Worm (Caenorhabditis elegans) whole organism, young adult: Measurements from ENCODE around the gene D2023.1.
A peak's percentile ranks its signal among the peaks of the same experiment; 100 is the strongest.

Experiments
- F10E7.11 ChIP-seq: sonication (generic microtip); optimal IDR thresholded peaks from 2 replicates; lab custom pipeline; 2017; ENCODE audit warnings: mild to moderate bottlenecking, missing genetic modification characterization, moderate library complexity, missing compliant biosample characterization
- F23B12.7 ChIP-seq: sonication (generic microtip); optimal IDR thresholded peaks from 2 replicates; lab custom pipeline; 2017; ENCODE audit warnings: missing genetic modification characterization, mild to moderate bottlenecking, missing compliant biosample characterization, antibody characterized with exemption, moderate library complexity; ENCODE audit not compliant: insufficient read depth
- F37B4.10 ChIP-seq: fragments of 200-800 bp; sonication (Bioruptor generic); IDR thresholded peaks from 2 replicates; pipeline ENCODE4 v1.3.6; 2022; ENCODE audit warnings: missing genetic modification characterization, missing compliant biosample characterization
- K11D2.4 ChIP-seq: fragments of 200-800 bp; sonication (Bioruptor generic); IDR thresholded peaks from 2 replicates; pipeline ENCODE4 v1.3.6; 2022; ENCODE audit warnings: missing genetic modification reagents, missing genetic modification characterization, missing compliant biosample characterization
- Y53G8AR.9 ChIP-seq: fragments of 200-800 bp; sonication (Bioruptor generic); conservative IDR thresholded peaks from 2 replicates; pipeline ENCODE4 v1.3.6; 2022; ENCODE audit warnings: missing genetic modification reagents, missing genetic modification characterization, missing compliant biosample characterization
- Y56A3A.18 ChIP-seq: fragments of 200-800 bp; sonication (Bioruptor generic); IDR thresholded peaks from 2 replicates; pipeline ENCODE4 v1.3.6; 2022; ENCODE audit warnings: missing genetic modification reagents, missing genetic modification characterization, missing compliant biosample characterization
- Y79H2A.3 ChIP-seq: fragments of 200-800 bp; sonication (Bioruptor generic); conservative IDR thresholded peaks from 2 replicates; pipeline ENCODE4 v1.3.6; 2022; ENCODE audit warnings: missing genetic modification reagents, missing genetic modification characterization, missing compliant biosample characterization
- ama-1 ChIP-seq, 3 experiments: fragments of 150-350 bp in 1 of 3; sonication (generic microtip) in 2 of 3; optimal IDR thresholded peaks; 2 replicates each; lab custom pipeline; 2014 to 2018; ENCODE audit warnings: missing biosample characterization in 2 of 3, missing genetic modification characterization in 2 of 3, missing genetic modification reagents in 2 of 3
- aptf-3 ChIP-seq: fragments of 200-800 bp; sonication (Bioruptor generic); IDR thresholded peaks from 2 replicates; pipeline ENCODE4 v1.3.6; 2022; ENCODE audit warnings: missing genetic modification characterization, missing compliant biosample characterization
- athp-1 ChIP-seq: sonication (generic microtip); optimal IDR thresholded peaks from 2 replicates; lab custom pipeline; 2017; ENCODE audit warnings: mild to moderate bottlenecking, missing genetic modification characterization, missing compliant biosample characterization
- attf-5 ChIP-seq: fragments of 200-800 bp; sonication (Bioruptor generic); optimal IDR thresholded peaks from 2 replicates; lab custom pipeline; 2018; ENCODE audit warnings: mild to moderate bottlenecking, missing genetic modification characterization, missing compliant biosample characterization
- bed-2 ChIP-seq: fragments of 200-800 bp; sonication (Bioruptor generic); IDR thresholded peaks from 2 replicates; pipeline ENCODE4 v1.3.6; 2022; ENCODE audit warnings: missing genetic modification reagents, missing genetic modification characterization, missing compliant biosample characterization
- ccch-3 ChIP-seq: fragments of 200-800 bp; sonication (Bioruptor generic); optimal IDR thresholded peaks from 2 replicates; lab custom pipeline; 2018; ENCODE audit warnings: mild to moderate bottlenecking, missing genetic modification characterization, missing compliant biosample characterization
- cebp-1 ChIP-seq, 2 experiments: fragments of 200-800 bp in 1 of 2; sonication (Bioruptor generic) in 1 of 2; sonication (generic microtip) in 1 of 2; IDR thresholded peaks in 1 of 2; optimal IDR thresholded peaks in 1 of 2; 2 replicates each; pipeline versions ENCODE4 v1.3.6 to Lab custom; 2017 to 2022; ENCODE audit warnings: missing compliant biosample characterization in 2 of 2, missing genetic modification characterization in 2 of 2, mild to moderate bottlenecking in 1 of 2, missing genetic modification reagents in 1 of 2, moderate library complexity in 1 of 2
- ceh-100 ChIP-seq: fragments of 200-800 bp; sonication (Bioruptor generic); IDR thresholded peaks from 2 replicates; pipeline ENCODE4 v1.3.6; 2022; ENCODE audit warnings: missing genetic modification reagents, missing genetic modification characterization, missing compliant biosample characterization
- ceh-58 ChIP-seq: fragments of 200-800 bp; sonication (Bioruptor generic); IDR thresholded peaks from 2 replicates; pipeline ENCODE4 v1.3.6; 2022; ENCODE audit warnings: missing genetic modification characterization, missing compliant biosample characterization
- ceh-91 ChIP-seq: fragments of 200-800 bp; sonication (Bioruptor generic); IDR thresholded peaks from 2 replicates; pipeline ENCODE4 v1.3.6; 2022; ENCODE audit warnings: missing genetic modification reagents, missing genetic modification characterization, missing compliant biosample characterization
- efl-1 ChIP-seq: fragments of 150-350 bp; optimal IDR thresholded peaks from 2 replicates; lab custom pipeline; 2014; ENCODE audit warnings: missing biosample characterization, missing genetic modification reagents, missing genetic modification characterization
- egrh-3 ChIP-seq: fragments of 200-800 bp; sonication (Bioruptor generic); IDR thresholded peaks from 2 replicates; pipeline ENCODE4 v1.3.6; 2022; ENCODE audit warnings: missing genetic modification reagents, missing genetic modification characterization, missing compliant biosample characterization
- ekl-4 ChIP-seq: fragments of 200-800 bp; sonication (Bioruptor generic); IDR thresholded peaks from 2 replicates; pipeline ENCODE4 v1.3.6; 2022; ENCODE audit warnings: missing genetic modification reagents, missing genetic modification characterization, missing compliant biosample characterization
- fkh-3 ChIP-seq: sonication (generic microtip); optimal IDR thresholded peaks from 2 replicates; lab custom pipeline; 2016; ENCODE audit warnings: mild to moderate bottlenecking, missing genetic modification characterization, missing compliant biosample characterization
- gei-17 ChIP-seq: fragments of 200-800 bp; sonication (Bioruptor generic); optimal IDR thresholded peaks from 2 replicates; lab custom pipeline; 2018; ENCODE audit warnings: mild to moderate bottlenecking, missing genetic modification characterization, missing compliant biosample characterization
- hmg-20 ChIP-seq: fragments of 200-800 bp; sonication (Bioruptor generic); IDR thresholded peaks from 2 replicates; pipeline ENCODE4 v1.3.6; 2022; ENCODE audit warnings: missing genetic modification reagents, missing genetic modification characterization, missing compliant biosample characterization
- hsf-1 ChIP-seq: fragments of 200-800 bp; sonication (Bioruptor generic); IDR thresholded peaks from 2 replicates; pipeline ENCODE4 v1.3.6; 2022; ENCODE audit warnings: missing genetic modification reagents, missing genetic modification characterization, missing compliant biosample characterization
- lag-1 ChIP-seq: fragments of 200-800 bp; sonication (Bioruptor generic); IDR thresholded peaks from 2 replicates; pipeline ENCODE4 v1.3.6; 2022; ENCODE audit warnings: missing genetic modification reagents, missing genetic modification characterization, missing compliant biosample characterization
- let-526 ChIP-seq: fragments of 200-800 bp; sonication (Bioruptor generic); IDR thresholded peaks from 2 replicates; pipeline ENCODE4 v1.3.6; 2022; ENCODE audit warnings: missing genetic modification reagents, missing genetic modification characterization, missing compliant biosample characterization
- madf-6 ChIP-seq: fragments of 200-800 bp; sonication (Bioruptor generic); IDR thresholded peaks from 2 replicates; pipeline ENCODE4 v1.3.6; 2022; ENCODE audit warnings: missing genetic modification reagents, missing genetic modification characterization, missing compliant biosample characterization
- madf-8 ChIP-seq: fragments of 200-800 bp; sonication (Bioruptor generic); conservative IDR thresholded peaks from 2 replicates; pipeline ENCODE4 v1.3.6; 2022; ENCODE audit warnings: missing genetic modification reagents, missing genetic modification characterization, missing compliant biosample characterization
- mcd-1 ChIP-seq: fragments of 200-800 bp; sonication (Bioruptor generic); IDR thresholded peaks from 2 replicates; pipeline ENCODE4 v1.3.6; 2022; ENCODE audit warnings: missing genetic modification reagents, missing genetic modification characterization, missing compliant biosample characterization
- mes-4 ChIP-seq: sonication (generic microtip); optimal IDR thresholded peaks from 2 replicates; lab custom pipeline; 2016; ENCODE audit warnings: missing genotype, missing genetic modification characterization, missing compliant biosample characterization
- nfyb-1 ChIP-seq: fragments of 200-800 bp; sonication (Bioruptor generic); IDR thresholded peaks from 2 replicates; pipeline ENCODE4 v1.3.6; 2022; ENCODE audit warnings: missing genetic modification reagents, missing genetic modification characterization, missing compliant biosample characterization
- nhr-27 ChIP-seq: fragments of 200-800 bp; sonication (Bioruptor generic); optimal IDR thresholded peaks from 2 replicates; lab custom pipeline; 2018; ENCODE audit warnings: mild to moderate bottlenecking, missing genetic modification characterization, moderate library complexity, missing compliant biosample characterization
- nhr-90 ChIP-seq: sonication (generic microtip); optimal IDR thresholded peaks from 2 replicates; lab custom pipeline; 2016; ENCODE audit warnings: missing genotype, mild to moderate bottlenecking, missing genetic modification characterization, missing compliant biosample characterization
- pha-4 ChIP-seq: fragments of 150-350 bp; sonication (generic microtip); optimal IDR thresholded peaks from 2 replicates; lab custom pipeline; 2014; ENCODE audit warnings: missing biosample characterization, missing genetic modification reagents, missing genetic modification characterization
- repo-1 ChIP-seq: sonication (generic microtip); optimal IDR thresholded peaks from 2 replicates; lab custom pipeline; 2017; ENCODE audit warnings: mild to moderate bottlenecking, missing genetic modification characterization, missing compliant biosample characterization
- sdz-38 ChIP-seq: sonication (generic microtip); optimal IDR thresholded peaks from 2 replicates; lab custom pipeline; 2016; ENCODE audit warnings: missing genotype, missing genetic modification characterization, missing compliant biosample characterization
- sea-2 ChIP-seq: fragments of 200-800 bp; sonication (Bioruptor generic); IDR thresholded peaks from 2 replicates; pipeline ENCODE4 v1.3.6; 2022; ENCODE audit warnings: missing genetic modification characterization, missing compliant biosample characterization
- snpc-1.3 ChIP-seq: sonication (generic microtip); optimal IDR thresholded peaks from 2 replicates; lab custom pipeline; 2017; ENCODE audit warnings: missing genetic modification characterization, mild to moderate bottlenecking, missing compliant biosample characterization, antibody characterized with exemption, moderate library complexity, missing genotype, missing genetic modification reagents; ENCODE audit not compliant: insufficient read depth
- snpc-4 ChIP-seq, 5 experiments: fragments of 150-350 bp in 1 of 5; sonication (generic microtip) in 4 of 5; optimal IDR thresholded peaks; 2 replicates each; lab custom pipeline; 2014 to 2018; ENCODE audit warnings: missing genetic modification characterization in 5 of 5, missing biosample characterization in 3 of 5, antibody characterized with exemption in 2 of 5, mild to moderate bottlenecking in 2 of 5, missing compliant biosample characterization in 2 of 5, missing genotype in 2 of 5, moderate library complexity in 2 of 5, missing genetic modification reagents in 1 of 5
- ztf-18 ChIP-seq: sonication (generic microtip); optimal IDR thresholded peaks from 2 replicates; lab custom pipeline; 2016; ENCODE audit warnings: missing genotype, mild to moderate bottlenecking, missing genetic modification characterization, missing compliant biosample characterization
- ztf-22 ChIP-seq: fragments of 200-800 bp; sonication (Bioruptor generic); optimal IDR thresholded peaks from 2 replicates; lab custom pipeline; 2018; ENCODE audit warnings: mild to moderate bottlenecking, missing genetic modification characterization, moderate library complexity, missing compliant biosample characterization
- ztf-26 ChIP-seq: sonication (generic microtip); optimal IDR thresholded peaks from 2 replicates; lab custom pipeline; 2017; ENCODE audit warnings: missing genetic modification characterization, missing compliant biosample characterization
- ztf-28 ChIP-seq: fragments of 200-800 bp; sonication (Bioruptor generic); IDR thresholded peaks from 2 replicates; pipeline ENCODE4 v1.3.6; 2022; ENCODE audit warnings: missing genetic modification reagents, missing genetic modification characterization, missing compliant biosample characterization

D2023.1 gene

ce11 chrV:11809935-11810334 is 20.6 kb downstream of the D2023.1 start:
- no peak for TF ChIP-seq sdz-38
- no peak for TF ChIP-seq pha-4 (tag; lab: Kevin White, UChicago)
- TF ChIP-seq hsf-1 (GFP tag; lab: Robert Waterston, UW): no peak
- TF ChIP-seq ceh-58: no peak
- no peak for TF ChIP-seq ztf-22 (GFP tag; lab: Kevin White, UChicago)
- no peak for TF ChIP-seq fkh-3 (tag; lab: Kevin White, UChicago)
- no peak for TF ChIP-seq athp-1 (tag; lab: Kevin White, UChicago)

DNA sequence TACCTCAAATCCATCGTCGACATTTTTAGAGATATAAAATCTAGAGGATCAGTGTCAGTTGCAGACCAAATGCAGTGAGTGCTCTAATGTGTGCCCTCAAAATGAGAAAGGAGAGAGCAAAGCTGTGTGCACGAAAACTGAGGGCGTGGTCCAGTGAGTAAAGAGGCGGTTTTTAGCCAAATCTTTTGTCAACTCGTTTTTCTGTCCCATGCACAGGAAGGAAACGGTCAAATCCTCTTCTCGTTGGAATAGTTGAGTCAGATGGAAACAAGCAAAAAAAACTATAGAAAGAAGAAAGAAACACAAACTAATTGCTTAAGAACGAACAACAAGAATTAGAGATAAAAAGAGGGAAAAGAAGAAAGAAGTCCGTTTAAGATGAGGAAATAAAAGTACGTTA is 22.6 kb downstream of the D2023.1 start, which contains the start of gene D2023.3:
D2023.3 (minus strand) TSS at position 101 of the 400 bp plus-strand sequence.
- TF ChIP-seq F23B12.7 (tag; lab: Kevin White, UChicago) (no peak), bed-2 (GFP tag; lab: Robert Waterston, UW) (no peak), hmg-20 (no peak), nhr-90 (tag; lab: Kevin White, UChicago) (no peak), ztf-26 (no peak), ama-1 (optimal IDR thresholded peaks at IDR 0.05; lab: Kevin White, UChicago) (no peak), ama-1 (GFP tag; optimal IDR thresholded peaks at IDR 0.05; lab: Kevin White, UChicago) (no peak), athp-1 (tag; lab: Kevin White, UChicago) (no peak), snpc-4 (GFP tag; optimal IDR thresholded peaks at IDR 0.05; lab: Kevin White, UChicago) (no peak), snpc-4 (tag; optimal IDR thresholded peaks at IDR 0.05; lab: Kevin White, UChicago) (no peak), let-526 (no peak), F37B4.10 (no peak)
- TF ChIP-seq, all 124 proteins: peak for 0

DNA sequence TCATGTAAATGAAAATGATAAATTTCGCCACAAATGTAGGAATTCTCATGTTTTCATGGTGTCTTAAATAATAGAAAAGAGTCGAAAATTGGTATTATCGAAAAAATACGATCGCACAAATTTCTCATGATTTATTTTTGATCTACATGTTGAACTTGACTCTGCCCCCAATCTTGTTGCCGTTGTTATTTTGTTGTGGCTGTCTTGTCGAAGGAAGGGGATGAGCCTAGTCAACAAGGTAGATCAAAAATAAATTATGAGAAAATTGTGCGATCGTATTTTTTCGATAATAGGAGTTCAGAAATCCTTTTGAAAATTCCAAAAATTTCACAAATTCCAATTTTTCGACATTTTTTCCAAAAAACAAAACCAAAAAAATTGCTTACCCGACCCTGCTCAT is 26.2 kb downstream of the D2023.1 start:
- TF ChIP-seq attf-5 (GFP tag; lab: Kevin White, UChicago) (no peak), ceh-91 (GFP tag; lab: Robert Waterston, UW) (peak; percentile 39; the same call in 1 of the 2 replicates), Y79H2A.3 (GFP tag; lab: Robert Waterston, UW) (no peak), efl-1 (peak; percentile 21), madf-6 (peak; percentile 82), madf-8 (GFP tag; lab: Robert Waterston, UW) (peak; percentile 62), lag-1 (no peak), egrh-3 (peak; percentile 22; the same call in 1 of the 2 replicates), ztf-18 (tag; lab: Kevin White, UChicago) (no peak)

- TF ChIP-seq F10E7.11: no peak
- TF ChIP-seq ccch-3: no peak
- TF ChIP-seq sea-2: no peak
- 0 out of 2 replicates have a peak, but pooled peaks have one; percentile 51 for TF ChIP-seq K11D2.4 (GFP tag; lab: Robert Waterston, UW)
- TF ChIP-seq nhr-27: no peak
- no peak for TF ChIP-seq gei-17 (GFP tag; lab: Kevin White, UChicago)
- no peak for TF ChIP-seq mes-4 (tag; lab: Kevin White, UChicago)
- no peak for TF ChIP-seq ceh-100 (GFP tag; lab: Robert Waterston, UW)
- TF ChIP-seq ztf-28 (GFP tag; lab: Robert Waterston, UW): no peak
- no peak for TF ChIP-seq let-526
- TF ChIP-seq hmg-20: no peak; the same call in 1 of the 2 replicates
- no peak for TF ChIP-seq mcd-1 (GFP tag; lab: Robert Waterston, UW)
- peak; percentile 82 for TF ChIP-seq repo-1
- peak; percentile 83 for TF ChIP-seq nfyb-1 (GFP tag; lab: Robert Waterston, UW)
- no peak for TF ChIP-seq snpc-1.3 (tag; lab: Kevin White, UChicago)
- TF ChIP-seq aptf-3 (GFP tag; lab: Robert Waterston, UW): no peak
- TF ChIP-seq cebp-1 (GFP tag; IDR thresholded peaks at IDR 0.05; lab: Robert Waterston, UW): peak; percentile 43; the same call in 1 of the 2 replicates
- TF ChIP-seq cebp-1 (tag; optimal IDR thresholded peaks at IDR 0.05; lab: Kevin White, UChicago): peak; percentile 30
- TF ChIP-seq Y56A3A.18 (GFP tag; lab: Robert Waterston, UW): peak; percentile 91
- TF ChIP-seq ekl-4 (GFP tag; lab: Robert Waterston, UW): peak; percentile 29; the same call in 1 of the 2 replicates
- TF ChIP-seq Y53G8AR.9 (GFP tag; lab: Robert Waterston, UW): peak; percentile 91
These were observed 27.9 kb downstream of the D2023.1 start for ce11 chrV:11817263-11817726.
